In genomic region chr3L:19895556-19895995, dm6 we compare ENCODE assay signal across 3 fruit fly cellular contexts.
TF ChIP-seq lines count a peak whose summit lies in the region.

No protein-coding gene starts in this region.

TF ChIP-seq in whole organism, embryonic, 481 proteins besides CTCF, POLR2A, EP300 and RAD21 (continued from another document and continues in another):
- TF ChIP-seq twi (tag; optimal IDR thresholded peaks at IDR 0.05; lab: Kevin White, UChicago) (peak; percentile 30), YL-1 (GFP tag; optimal IDR thresholded peaks at IDR 0.05; lab: Kevin White, UChicago) (peak; percentile 20), CG17328 (GFP tag; IDR thresholded peaks at IDR 0.05; lab: Robert Waterston, UW) (no peak), Hey (tag; optimal IDR thresholded peaks at IDR 0.05; lab: Kevin White, UChicago) (peak; percentile 37), da (GFP tag; optimal IDR thresholded peaks at IDR 0.05; lab: Kevin White, UChicago) (peak; percentile 32), CG11560 (tag; IDR thresholded peaks at IDR 0.05; lab: Robert Waterston, UW) (no peak), CG8281 (tag; optimal IDR thresholded peaks at IDR 0.05; lab: Kevin White, UChicago) (no peak), chinmo (GFP tag; IDR thresholded peaks at IDR 0.05; lab: Robert Waterston, UW; ENCODE audit: partially characterized antibody) (peak; percentile 91), ash1 (GFP tag; optimal IDR thresholded peaks at IDR 0.05; lab: Kevin White, UChicago) (peak; percentile 1), Usf (GFP tag; optimal IDR thresholded peaks at IDR 0.05; lab: Kevin White, UChicago) (no peak), ato (GFP tag; IDR thresholded peaks at IDR 0.05; lab: Robert Waterston, UW; ENCODE audit: partially characterized antibody) (no peak), mam (GFP tag; optimal IDR thresholded peaks at IDR 0.05; lab: Kevin White, UChicago) (no peak), ac (GFP tag; optimal IDR thresholded peaks at IDR 0.05; lab: Kevin White, UChicago) (peak; percentile 34), HLH4C (GFP tag; IDR thresholded peaks at IDR 0.05; lab: Robert Waterston, UW; ENCODE audit: partially characterized antibody) (peak; percentile 42; the same call in 1 of the 3 replicates), Doc3 (GFP tag; IDR thresholded peaks at IDR 0.05; lab: Robert Waterston, UW; ENCODE audit: partially characterized antibody) (peak; percentile 25; the same call in 1 of the 3 replicates), CG33557 (GFP tag; optimal IDR thresholded peaks at IDR 0.05; lab: Kevin White, UChicago) (peak; percentile 22), HmgZ (tag; optimal IDR thresholded peaks at IDR 0.05; lab: Kevin White, UChicago) (peak; percentile 59), NFAT (GFP tag; IDR thresholded peaks at IDR 0.05; lab: Robert Waterston, UW) (no peak), CG3847 (GFP tag; IDR thresholded peaks at IDR 0.05; lab: Robert Waterston, UW) (0 out of 2 replicates have a peak, but pooled peaks have one; percentile 7), CG1832 (GFP tag; optimal IDR thresholded peaks at IDR 0.05; lab: Kevin White, UChicago) (peak; percentile 97), pan (optimal IDR thresholded peaks at IDR 0.05; lab: Kevin White, UChicago) (no peak), pan (GFP tag; optimal IDR thresholded peaks at IDR 0.05 in 1 of 2, IDR thresholded peaks at IDR 0.05 in 1 of 2) (no peak), bsh (GFP tag; optimal IDR thresholded peaks at IDR 0.05; lab: Kevin White, UChicago) (no peak), B-H1 (GFP tag; IDR thresholded peaks at IDR 0.05; lab: Robert Waterston, UW) (no peak), CG32532 (GFP tag; IDR thresholded peaks at IDR 0.05; lab: Robert Waterston, UW) (peak; percentile 59; the same call in 1 of the 2 replicates), CG34224 (GFP tag; IDR thresholded peaks at IDR 0.05; lab: Robert Waterston, UW; ENCODE audit: partially characterized antibody) (peak; percentile 56; the same call in 2 of the 3 replicates), CG11247 (GFP tag; IDR thresholded peaks at IDR 0.05; lab: Robert Waterston, UW) (no peak), cg (GFP tag; optimal IDR thresholded peaks at IDR 0.05; lab: Kevin White, UChicago) (peak; percentile 91), salm (tag; optimal IDR thresholded peaks at IDR 0.05; lab: Kevin White, UChicago) (no peak), CG6854 (GFP tag; optimal IDR thresholded peaks at IDR 0.05; lab: Kevin White, UChicago) (peak; percentile 18), mld (GFP tag; IDR thresholded peaks at IDR 0.05; lab: Robert Waterston, UW; ENCODE audit: partially characterized antibody) (no peak), insv (GFP tag; optimal IDR thresholded peaks at IDR 0.05; lab: Kevin White, UChicago) (peak in 1 of 2 experiments; percentile 5), her (GFP tag; optimal IDR thresholded peaks at IDR 0.05; lab: Kevin White, UChicago) (peak; percentile 39), crp (GFP tag; optimal IDR thresholded peaks at IDR 0.05; lab: Kevin White, UChicago) (peak in 1 of 2 experiments; percentile 51), Hr51 (GFP tag; optimal IDR thresholded peaks at IDR 0.05; lab: Kevin White, UChicago) (no peak), CG3995 (GFP tag; optimal IDR thresholded peaks at IDR 0.05; lab: Kevin White, UChicago) (peak; percentile 63), Taf1 (GFP tag; IDR thresholded peaks at IDR 0.05; lab: Robert Waterston, UW) (no peak), prd (optimal IDR thresholded peaks at IDR 0.05; lab: Kevin White, UChicago) (no peak), prd (GFP tag; IDR thresholded peaks at IDR 0.05; lab: Robert Waterston, UW) (no peak), tll (GFP tag; optimal IDR thresholded peaks at IDR 0.05; lab: Kevin White, UChicago) (peak; percentile 86 to 94), Nf-YC (tag; optimal IDR thresholded peaks at IDR 0.05; lab: Kevin White, UChicago) (peak; percentile 95), CG10462 (GFP tag; optimal IDR thresholded peaks at IDR 0.05; lab: Kevin White, UChicago) (no peak)

TF ChIP-seq in whole organism, prepupa, 60 proteins besides CTCF, POLR2A, EP300 and RAD21 (continued from another document):
- TF ChIP-seq Hr38 (GFP tag; optimal IDR thresholded peaks at IDR 0.05; lab: Kevin White, UChicago) = no peak
- peak; percentile 26; the same call in 1 of the 2 replicates for TF ChIP-seq CG15336 (GFP tag; IDR thresholded peaks at IDR 0.05; lab: Robert Waterston, UW)
- peak; percentile 40 for TF ChIP-seq Blimp-1 (GFP tag; optimal IDR thresholded peaks at IDR 0.05; lab: Kevin White, UChicago)
- no peak for TF ChIP-seq net (GFP tag; optimal IDR thresholded peaks at IDR 0.05; lab: Kevin White, UChicago)
- no peak for TF ChIP-seq Eip75B (GFP tag; optimal IDR thresholded peaks at IDR 0.05; lab: Kevin White, UChicago)
- peak; percentile 69 for TF ChIP-seq fkh (GFP tag; optimal IDR thresholded peaks at IDR 0.05; lab: Kevin White, UChicago)
- no peak for TF ChIP-seq Sox102F (GFP tag; optimal IDR thresholded peaks at IDR 0.05; lab: Kevin White, UChicago)
- TF ChIP-seq pdm3 (GFP tag; optimal IDR thresholded peaks at IDR 0.05; lab: Kevin White, UChicago) = no peak
- TF ChIP-seq Lpt (GFP tag; optimal IDR thresholded peaks at IDR 0.05; lab: Kevin White, UChicago) = peak; percentile 33
- TF ChIP-seq fd85E (GFP tag; optimal IDR thresholded peaks at IDR 0.05; lab: Kevin White, UChicago) = no peak
- TF ChIP-seq CG3919 (GFP tag; optimal IDR thresholded peaks at IDR 0.05; lab: Kevin White, UChicago) = no peak
- no peak for TF ChIP-seq achi (GFP tag; optimal IDR thresholded peaks at IDR 0.05; lab: Kevin White, UChicago)
- no peak for TF ChIP-seq dac (GFP tag; optimal IDR thresholded peaks at IDR 0.05; lab: Kevin White, UChicago)
- TF ChIP-seq fd59A (GFP tag; optimal IDR thresholded peaks at IDR 0.05; lab: Kevin White, UChicago) = no peak
- 0 out of 3 replicates have a peak, but pooled peaks have one; percentile 42 for TF ChIP-seq eg (GFP tag; IDR thresholded peaks at IDR 0.05; lab: Robert Waterston, UW)
- TF ChIP-seq CG11294 (GFP tag; IDR thresholded peaks at IDR 0.05; lab: Robert Waterston, UW) = no peak

TF ChIP-seq in whole organism, wandering third instar larva, 38 proteins besides CTCF, POLR2A, EP300 and RAD21 (continued from another document):
- TF ChIP-seq Dfd (GFP tag; optimal IDR thresholded peaks at IDR 0.05; lab: Kevin White, UChicago) (no peak), psq (GFP tag; optimal IDR thresholded peaks at IDR 0.05; lab: Kevin White, UChicago) (peak; percentile 65), brk (GFP tag; optimal IDR thresholded peaks at IDR 0.05; lab: Kevin White, UChicago) (no peak), Jra (GFP tag; optimal IDR thresholded peaks at IDR 0.05; lab: Kevin White, UChicago) (no peak), Rel (GFP tag; optimal IDR thresholded peaks at IDR 0.05; lab: Kevin White, UChicago) (no peak), Rel (tag; optimal IDR thresholded peaks at IDR 0.05; lab: Kevin White, UChicago) (peak; percentile 81), dmrt93B (GFP tag; optimal IDR thresholded peaks at IDR 0.05; lab: Kevin White, UChicago) (no peak), usp (GFP tag; optimal IDR thresholded peaks at IDR 0.05; lab: Kevin White, UChicago) (no peak), Vsx2 (GFP tag; optimal IDR thresholded peaks at IDR 0.05; lab: Kevin White, UChicago; ENCODE audit: partially characterized antibody) (peak; percentile 84)
